Fruit fly (Drosophila melanogaster): Measurements from ENCODE around the gene CG13786.

CG13786 gene

dm6 chr2L:7294964-7295363 is 42.2 kb upstream of the CG13786 start (continued):
- TF ChIP-seq maf-S (GFP tag; optimal IDR thresholded peaks at IDR 0.05) (no peak), CG2889 (GFP tag; IDR thresholded peaks at IDR 0.05) (no peak), Bteb2 (GFP tag; optimal IDR thresholded peaks at IDR 0.05) (no peak), usp (GFP tag; optimal IDR thresholded peaks at IDR 0.05) (no peak), corto (GFP tag; optimal IDR thresholded peaks at IDR 0.05) (no peak), CTCF (GFP tag; optimal IDR thresholded peaks at IDR 0.05) (no peak), CG9932 (GFP tag; IDR thresholded peaks at IDR 0.05) (no peak), Stat92E (GFP tag; optimal IDR thresholded peaks at IDR 0.05) (no peak), mam (GFP tag; optimal IDR thresholded peaks at IDR 0.05) (no peak), btn (GFP tag; optimal IDR thresholded peaks at IDR 0.05) (no peak), CG10267 (tag; optimal IDR thresholded peaks at IDR 0.05) (peak; percentile 45), CG15479 (GFP tag; optimal IDR thresholded peaks at IDR 0.05) (no peak), CG9817 (tag; optimal IDR thresholded peaks at IDR 0.05) (no peak), ftz-f1 (GFP tag; optimal IDR thresholded peaks at IDR 0.05) (no peak), dati (GFP tag; IDR thresholded peaks at IDR 0.05) (no peak), Xbp1 (GFP tag; optimal IDR thresholded peaks at IDR 0.05) (peak; percentile 51), stc (GFP tag; IDR thresholded peaks at IDR 0.05) (no peak), z (GFP tag; IDR thresholded peaks at IDR 0.05) (0 out of 3 replicates have a peak, but pooled peaks have one; percentile 28), br (optimal IDR thresholded peaks at IDR 0.05) (no peak), sens-2 (GFP tag; IDR thresholded peaks at IDR 0.05) (no peak), Dad (GFP tag; optimal IDR thresholded peaks at IDR 0.05) (no peak), CG18011 (GFP tag; optimal IDR thresholded peaks at IDR 0.05) (no peak), CG17912 (GFP tag; optimal IDR thresholded peaks at IDR 0.05) (no peak), Oli (tag; optimal IDR thresholded peaks at IDR 0.05) (peak; percentile 27), CG7556 (GFP tag; optimal IDR thresholded peaks at IDR 0.05) (peak; percentile 17), TFAM (GFP tag; optimal IDR thresholded peaks at IDR 0.05) (no peak), CG12236 (GFP tag; optimal IDR thresholded peaks at IDR 0.05) (no peak), CG17802 (tag; optimal IDR thresholded peaks at IDR 0.05) (no peak), CG9215 (GFP tag; IDR thresholded peaks at IDR 0.05) (no peak), chif (GFP tag; optimal IDR thresholded peaks at IDR 0.05) (peak in 1 of 2 experiments; percentile 56), Usf (GFP tag; optimal IDR thresholded peaks at IDR 0.05) (peak; percentile 30), hbn (GFP tag; IDR thresholded peaks at IDR 0.05; ENCODE audit: partially characterized antibody) (no peak), gcm2 (GFP tag; optimal IDR thresholded peaks at IDR 0.05) (no peak), CG30431 (GFP tag; optimal IDR thresholded peaks at IDR 0.05) (no peak), NfI (GFP tag; optimal IDR thresholded peaks at IDR 0.05) (no peak), C15 (GFP tag; IDR thresholded peaks at IDR 0.05) (no peak), unc-4 (GFP tag; IDR thresholded peaks at IDR 0.05; ENCODE audit: partially characterized antibody) (no peak), CG7745 (tag; optimal IDR thresholded peaks at IDR 0.05) (no peak), hkb (optimal IDR thresholded peaks at IDR 0.05) (no peak), hkb (GFP tag; IDR thresholded peaks at IDR 0.05) (no peak), CG17829 (tag; optimal IDR thresholded peaks at IDR 0.05) (peak; percentile 70), Dp (GFP tag; optimal IDR thresholded peaks at IDR 0.05) (no peak), fd3F (GFP tag; optimal IDR thresholded peaks at IDR 0.05) (no peak), CG6765 (GFP tag; optimal IDR thresholded peaks at IDR 0.05) (no peak), Taf1 (GFP tag; IDR thresholded peaks at IDR 0.05) (no peak), NC2α (GFP tag; optimal IDR thresholded peaks at IDR 0.05) (no peak), CG14710 (tag; optimal IDR thresholded peaks at IDR 0.05) (peak; percentile 48), dysf (GFP tag; IDR thresholded peaks at IDR 0.05) (no peak), CG6254 (GFP tag; optimal IDR thresholded peaks at IDR 0.05) (peak; percentile 45), Ada2b (GFP tag; IDR thresholded peaks at IDR 0.05) (no peak), Fer1 (GFP tag; optimal IDR thresholded peaks at IDR 0.05) (no peak), org-1 (GFP tag; optimal IDR thresholded peaks at IDR 0.05) (no peak), dimm (GFP tag; IDR thresholded peaks at IDR 0.05) (no peak)
